Fruit fly (Drosophila melanogaster): ENCODE results near the gene Bili.
A peak's percentile ranks its signal among the peaks of the same experiment; 100 is the strongest.

- TF ChIP-seq CG33017 (tag; optimal IDR thresholded peaks at IDR 0.05) (no peak), Mnt (GFP tag; optimal IDR thresholded peaks at IDR 0.05) (peak; percentile 43)
Observed at dm6 chr3R:25127231-25127689, 3.8 kb upstream of the Bili start, which contains the start of the genes Mocs2A, Mocs2B and Clbn.

Measured in whole organism, adult.